Worm (Caenorhabditis elegans): ENCODE measurements around the gene R10H1.1.

ce11 chrII:7465519-7465918, 28.7 kb upstream of the R10H1.1 start, which contains the start of gene sro-1:
- no peak for TF ChIP-seq pha-4 (tag; optimal IDR thresholded peaks at IDR 0.05)
- TF ChIP-seq mep-1 (tag; optimal IDR thresholded peaks at IDR 0.05), result no peak
- no peak for TF ChIP-seq snpc-4 (tag; optimal IDR thresholded peaks at IDR 0.05)
- TF ChIP-seq unc-39 (tag; optimal IDR thresholded peaks at IDR 0.05), result no peak
- TF ChIP-seq lin-13 (tag; optimal IDR thresholded peaks at IDR 0.05), result no peak
- TF ChIP-seq elt-3 (tag; optimal IDR thresholded peaks at IDR 0.05), result no peak
- TF ChIP-seq nhr-28 (tag; optimal IDR thresholded peaks at IDR 0.05), result no peak
- no peak for TF ChIP-seq nhr-237 (tag; optimal IDR thresholded peaks at IDR 0.05)
- no peak for TF ChIP-seq blmp-1 (tag; optimal IDR thresholded peaks at IDR 0.05)
- TF ChIP-seq ztf-11 (tag; optimal IDR thresholded peaks at IDR 0.05), result no peak
- no peak for TF ChIP-seq bed-3 (GFP tag; optimal IDR thresholded peaks at IDR 0.05)

Measured in whole organism, mixed stage, embryonic.